Fruit fly (Drosophila melanogaster): ENCODE results near the gene CG10195.

DNA sequence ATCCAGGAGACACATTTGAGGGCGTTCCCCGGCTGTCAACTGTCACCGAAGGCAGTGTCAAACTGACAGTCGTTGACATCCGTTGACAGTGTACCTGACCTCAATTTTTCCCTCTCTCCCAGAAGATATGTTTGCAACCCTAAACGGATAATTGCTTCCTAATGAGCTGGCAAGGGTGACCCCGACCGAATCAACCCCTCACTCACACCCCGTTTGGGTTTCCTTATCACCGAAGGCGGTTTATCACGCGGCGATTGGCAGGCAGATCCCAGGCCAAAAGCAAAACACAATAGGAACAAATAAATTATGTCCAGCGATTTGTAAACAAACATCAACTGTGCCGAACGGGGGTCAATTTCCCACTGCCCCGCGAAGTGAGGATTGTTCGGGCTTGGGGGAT, 25.1 kb downstream of the CG10195 start:
- TF ChIP-seq psq (optimal IDR thresholded peaks at IDR 0.05) (no peak), CG8478 (optimal IDR thresholded peaks at IDR 0.05) (no peak), usp (GFP tag; optimal IDR thresholded peaks at IDR 0.05) (no peak), Dll (optimal IDR thresholded peaks at IDR 0.05) (no peak), EcR (GFP tag; optimal IDR thresholded peaks at IDR 0.05) (no peak)
